Worm (Caenorhabditis elegans): ENCODE measurements around the gene ttll-11.

ce11 chrIV:8708046-8708445, 10.5 kb downstream of the ttll-11 start:
- TF ChIP-seq nhr-120 (GFP tag; IDR thresholded peaks at IDR 0.05) (no peak), snpc-4 (GFP tag; optimal IDR thresholded peaks at IDR 0.05) (no peak), snpc-4 (tag; optimal IDR thresholded peaks at IDR 0.05) (no peak), ztf-26 (tag; optimal IDR thresholded peaks at IDR 0.05) (no peak), nfya-1 (tag; optimal IDR thresholded peaks at IDR 0.05; ENCODE audit: borderline replicate concordance, insufficient read depth) (no peak), rpc-1 (optimal IDR thresholded peaks at IDR 0.05) (no peak), rpc-1 (tag; optimal IDR thresholded peaks at IDR 0.05) (no peak), rcor-1 (GFP tag; IDR thresholded peaks at IDR 0.05) (no peak), lsl-1 (GFP tag; optimal IDR thresholded peaks at IDR 0.05) (no peak), Y67H2A.10 (GFP tag; conservative IDR thresholded peaks at IDR 0.05) (no peak), nhr-179 (tag; optimal IDR thresholded peaks at IDR 0.05) (no peak), him-1 (tag; optimal IDR thresholded peaks at IDR 0.05) (no peak), F49E8.2 (tag; optimal IDR thresholded peaks at IDR 0.05; ENCODE audit: insufficient read depth) (no peak), B0336.3 (GFP tag; IDR thresholded peaks at IDR 0.05) (no peak)
